Worm (Caenorhabditis elegans): ENCODE data around the gene nlp-80.

The nlp-80 gene

DNA sequence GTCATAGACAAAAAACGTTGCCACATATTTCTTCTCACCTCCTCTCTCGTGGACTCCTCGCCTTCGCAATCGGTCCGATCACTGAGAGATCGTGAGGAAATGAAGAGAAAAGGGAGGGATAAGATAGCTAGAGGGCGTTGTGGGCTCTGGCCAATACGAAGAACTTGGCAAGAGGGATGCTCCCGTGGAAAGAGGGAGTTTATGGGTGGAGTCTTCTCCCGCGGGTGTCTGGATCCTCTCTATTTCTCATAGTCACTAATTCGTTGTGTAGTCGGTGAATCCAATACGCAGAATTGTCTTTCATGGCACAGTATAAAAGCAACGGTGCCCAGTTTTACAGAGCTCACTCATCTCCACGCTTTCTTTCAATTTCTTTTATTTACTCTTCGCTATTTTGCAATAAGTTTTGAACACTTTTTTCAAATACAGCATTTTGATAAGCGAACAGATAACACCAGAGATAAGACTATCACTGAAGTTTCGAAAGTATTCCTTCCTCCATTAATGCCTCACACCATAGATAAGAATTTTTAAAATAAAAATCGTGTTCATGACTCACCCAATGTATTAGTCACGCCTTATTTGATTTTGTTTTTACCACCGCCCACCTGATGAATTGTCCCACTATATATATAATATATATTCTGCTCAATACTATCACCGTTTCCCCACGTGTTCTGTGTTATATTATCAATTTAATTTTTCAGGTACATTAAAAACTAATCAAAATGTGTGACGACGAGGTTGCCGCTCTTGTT, 15.1 kb upstream of the nlp-80 start, which contains the start of gene act-1:
act-1 (plus strand) TSS at position 708 of the 758 bp plus-strand sequence.
- peak; percentile 96 for TF ChIP-seq fos-1 (tag; optimal IDR thresholded peaks at IDR 0.05)
- TF ChIP-seq nhr-12 (tag; optimal IDR thresholded peaks at IDR 0.05), result no peak
- no peak for TF ChIP-seq unc-62 (GFP tag; optimal IDR thresholded peaks at IDR 0.05)
- no peak for TF ChIP-seq crh-2 (tag; optimal IDR thresholded peaks at IDR 0.05)
- no peak for TF ChIP-seq R02D3.7 (tag; optimal IDR thresholded peaks at IDR 0.05)
- no peak for TF ChIP-seq skn-1 (tag; optimal IDR thresholded peaks at IDR 0.05)
- no peak for TF ChIP-seq ztf-4 (tag; optimal IDR thresholded peaks at IDR 0.05)
- TF ChIP-seq lin-39 (tag; optimal IDR thresholded peaks at IDR 0.05), result no peak
- TF ChIP-seq sem-4 (tag; optimal IDR thresholded peaks at IDR 0.05), result peak; percentile 9
- peak; percentile 60 for TF ChIP-seq nhr-129 (tag; optimal IDR thresholded peaks at IDR 0.05)
- no peak for TF ChIP-seq ztf-1 (GFP tag; conservative IDR thresholded peaks at IDR 0.05)
- TF ChIP-seq ZK546.5 (tag; optimal IDR thresholded peaks at IDR 0.05), result no peak
- TF ChIP-seq lsy-2 (tag; optimal IDR thresholded peaks at IDR 0.05), result peak in 1 of 2 experiments; percentile 29
- no peak for TF ChIP-seq dmd-4 (tag; optimal IDR thresholded peaks at IDR 0.05)
- TF ChIP-seq mbf-1 (tag; optimal IDR thresholded peaks at IDR 0.05), result no peak
- TF ChIP-seq nhr-10 (tag; optimal IDR thresholded peaks at IDR 0.05), result no peak
- no peak for TF ChIP-seq ztf-11 (tag; optimal IDR thresholded peaks at IDR 0.05)
- no peak for TF ChIP-seq nhr-23 (tag; optimal IDR thresholded peaks at IDR 0.05)
- no peak for TF ChIP-seq nhr-77 (tag; optimal IDR thresholded peaks at IDR 0.05)
- no peak for TF ChIP-seq ama-1 (optimal IDR thresholded peaks at IDR 0.05)
- no peak for TF ChIP-seq lin-13 (GFP tag; optimal IDR thresholded peaks at IDR 0.05)
- no peak for TF ChIP-seq egl-27 (tag; optimal IDR thresholded peaks at IDR 0.05)
- TF ChIP-seq F13H6.1 (tag; optimal IDR thresholded peaks at IDR 0.05), result peak; percentile 75
- TF ChIP-seq sma-9 (GFP tag; optimal IDR thresholded peaks at IDR 0.05), result peak; percentile 60
- no peak for TF ChIP-seq sma-9 (tag; optimal IDR thresholded peaks at IDR 0.05)
- TF ChIP-seq blmp-1 (tag; optimal IDR thresholded peaks at IDR 0.05; ENCODE audit: insufficient read depth), result no peak

DNA sequence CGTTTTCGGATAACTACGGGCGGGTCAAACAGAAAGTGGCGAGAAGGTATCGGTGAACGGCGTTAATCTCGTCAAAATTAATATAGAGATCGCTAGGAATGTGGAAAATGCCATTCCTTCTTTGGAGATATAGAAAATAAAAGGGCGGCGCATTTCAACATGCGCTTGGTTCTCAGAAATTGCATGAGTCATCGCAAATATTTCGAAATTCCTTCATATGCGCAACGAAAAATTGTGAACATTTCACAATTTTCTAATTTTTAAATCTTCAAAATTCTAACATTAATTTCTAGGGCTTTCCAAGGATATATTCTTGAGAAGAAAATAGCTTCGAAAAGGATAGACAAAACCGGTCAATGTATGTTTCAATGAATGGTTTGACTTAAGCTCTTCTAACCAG, 13.5 kb upstream of the nlp-80 start:
- TF ChIP-seq unc-55 (GFP tag; optimal IDR thresholded peaks at IDR 0.05) (peak; percentile 18), nhr-10 (tag; optimal IDR thresholded peaks at IDR 0.05) (no peak)

DNA sequence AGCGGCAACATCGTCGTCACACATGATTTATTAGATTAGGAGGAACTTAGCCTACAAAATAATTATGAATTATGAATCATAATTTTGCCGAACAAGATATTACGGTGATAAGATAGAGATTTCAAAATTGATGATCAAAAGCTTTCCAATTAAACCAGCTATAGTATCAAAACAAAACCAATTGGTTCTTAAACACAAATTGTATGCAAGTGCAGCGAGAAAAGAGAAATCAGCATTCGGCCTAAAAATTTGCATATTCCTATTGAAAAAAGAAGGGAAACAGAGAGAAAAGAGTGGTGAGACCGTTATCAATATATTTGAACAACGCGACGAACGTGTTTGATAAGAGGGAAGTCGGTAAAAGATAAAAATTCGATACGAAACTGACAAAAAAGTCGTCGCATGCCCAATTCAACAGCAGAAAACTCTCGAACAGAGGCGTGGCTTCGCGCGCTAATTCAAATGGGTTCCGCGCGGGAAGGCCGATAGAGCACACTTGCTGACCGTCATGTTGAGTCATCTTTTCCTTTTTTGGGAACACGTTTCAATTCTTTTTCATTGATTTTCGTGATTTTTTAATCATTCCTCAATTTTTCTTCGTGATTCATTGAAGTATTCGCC, 12.8 kb upstream of the nlp-80 start, which contains the start of gene act-2:
act-2 (minus strand) TSS at position 51 of the 621 bp plus-strand sequence.
- TF ChIP-seq F13H6.1 (tag; optimal IDR thresholded peaks at IDR 0.05), result peak; percentile 44
- peak; percentile 50 for TF ChIP-seq ztf-4 (tag; optimal IDR thresholded peaks at IDR 0.05)
- no peak for TF ChIP-seq nhr-12 (tag; optimal IDR thresholded peaks at IDR 0.05)
- no peak for TF ChIP-seq nhr-237 (tag; optimal IDR thresholded peaks at IDR 0.05)
- no peak for TF ChIP-seq alr-1 (tag; optimal IDR thresholded peaks at IDR 0.05)
- no peak for TF ChIP-seq elt-3 (tag; optimal IDR thresholded peaks at IDR 0.05)
- peak; percentile 97 for TF ChIP-seq fos-1 (tag; optimal IDR thresholded peaks at IDR 0.05)
- peak; percentile 86 for TF ChIP-seq crh-2 (tag; optimal IDR thresholded peaks at IDR 0.05)
- TF ChIP-seq C34F6.9 (tag; optimal IDR thresholded peaks at IDR 0.05), result peak; percentile 88
- no peak for TF ChIP-seq nhr-23 (tag; optimal IDR thresholded peaks at IDR 0.05)
- TF ChIP-seq unc-62 (GFP tag; optimal IDR thresholded peaks at IDR 0.05), result no peak
- TF ChIP-seq R02D3.7 (tag; optimal IDR thresholded peaks at IDR 0.05), result no peak
- peak in 1 of 2 experiments; percentile 75 for TF ChIP-seq lsy-2 (tag; optimal IDR thresholded peaks at IDR 0.05)
- peak; percentile 84 for TF ChIP-seq nhr-25 (tag; optimal IDR thresholded peaks at IDR 0.05)
- no peak for TF ChIP-seq mbf-1 (tag; optimal IDR thresholded peaks at IDR 0.05)
- TF ChIP-seq zag-1 (tag; optimal IDR thresholded peaks at IDR 0.05), result peak; percentile 15
- TF ChIP-seq sma-9 (GFP tag; optimal IDR thresholded peaks at IDR 0.05), result peak; percentile 8
- TF ChIP-seq sma-9 (tag; optimal IDR thresholded peaks at IDR 0.05), result no peak
- peak; percentile 55 for TF ChIP-seq snpc-4 (tag; optimal IDR thresholded peaks at IDR 0.05)
- TF ChIP-seq peb-1 (tag; optimal IDR thresholded peaks at IDR 0.05), result no peak
- no peak for TF ChIP-seq elt-1 (tag; optimal IDR thresholded peaks at IDR 0.05)
- TF ChIP-seq lin-13 (GFP tag; optimal IDR thresholded peaks at IDR 0.05), result peak; percentile 74
- peak; percentile 76 for TF ChIP-seq lin-11 (tag; optimal IDR thresholded peaks at IDR 0.05)
- peak; percentile 64 for TF ChIP-seq ceh-16 (tag; optimal IDR thresholded peaks at IDR 0.05)
- no peak for TF ChIP-seq skn-1 (tag; optimal IDR thresholded peaks at IDR 0.05)
- no peak for TF ChIP-seq lin-39 (tag; optimal IDR thresholded peaks at IDR 0.05)
- no peak for TF ChIP-seq ztf-11 (tag; optimal IDR thresholded peaks at IDR 0.05)
- TF ChIP-seq Y55F3AM.14 (GFP tag; optimal IDR thresholded peaks at IDR 0.05), result no peak
- TF ChIP-seq nhr-6 (tag; optimal IDR thresholded peaks at IDR 0.05), result no peak
- TF ChIP-seq ztf-1 (GFP tag; conservative IDR thresholded peaks at IDR 0.05), result no peak
- TF ChIP-seq sem-4 (tag; optimal IDR thresholded peaks at IDR 0.05), result peak; percentile 80
- TF ChIP-seq egl-27 (tag; optimal IDR thresholded peaks at IDR 0.05), result no peak
- no peak for TF ChIP-seq aly-2 (tag; optimal IDR thresholded peaks at IDR 0.05)
- peak; percentile 86 for TF ChIP-seq unc-55 (GFP tag; optimal IDR thresholded peaks at IDR 0.05)
- peak; percentile 21 for TF ChIP-seq mab-5 (tag; optimal IDR thresholded peaks at IDR 0.05)
- TF ChIP-seq ama-1 (optimal IDR thresholded peaks at IDR 0.05), result peak; percentile 40
- peak; percentile 69 for TF ChIP-seq gmeb-1 (tag; optimal IDR thresholded peaks at IDR 0.05)
- no peak for TF ChIP-seq ceh-82 (tag; optimal IDR thresholded peaks at IDR 0.05)
- TF ChIP-seq blmp-1 (tag; optimal IDR thresholded peaks at IDR 0.05; ENCODE audit: insufficient read depth), result peak; percentile 57
- no peak for TF ChIP-seq nhr-77 (tag; optimal IDR thresholded peaks at IDR 0.05)
- peak; percentile 20 for TF ChIP-seq nhr-21 (tag; optimal IDR thresholded peaks at IDR 0.05)

Data from whole organism, L2 larva.